Fruit fly (Drosophila melanogaster) whole organism, embryonic: Measurements from ENCODE around the gene CG10435.

Experiments
- Ada2b ChIP-seq: fragments of 200-800 bp; sonication (Bioruptor generic); IDR thresholded peaks from 2 replicates; pipeline ENCODE4 v1.3.6; 2022; ENCODE audit warnings: missing biosample characterization, missing genetic modification characterization
- Atf6 ChIP-seq: fragments of 200-800 bp; sonication (Bioruptor generic); IDR thresholded peaks from 2 replicates; pipeline ENCODE4 v1.3.6; 2022; ENCODE audit warnings: missing biosample characterization, missing genetic modification characterization
- CG10267 ChIP-seq: fragments of 200-800 bp; sonication (Bioruptor generic); optimal IDR thresholded peaks from 2 replicates; lab custom pipeline; 2018; ENCODE audit warnings: missing biosample characterization, mild to moderate bottlenecking, missing genetic modification characterization, moderate library complexity
- CG11723 ChIP-seq: fragments of 200-800 bp; sonication (Bioruptor generic); optimal IDR thresholded peaks from 2 replicates; lab custom pipeline; 2017; ENCODE audit warnings: missing biosample characterization, mild to moderate bottlenecking, missing genetic modification characterization
- CG12299 ChIP-seq: fragments of 200-800 bp; sonication (Bioruptor generic); optimal IDR thresholded peaks from 2 replicates; lab custom pipeline; 2018; ENCODE audit warnings: missing biosample characterization, mild to moderate bottlenecking, missing genetic modification characterization
- CG14014 ChIP-seq: fragments of 200-800 bp; sonication (Bioruptor generic); IDR thresholded peaks from 2 replicates; pipeline ENCODE4 v1.3.6; 2022; ENCODE audit warnings: missing biosample characterization, missing genetic modification characterization
- CG15073 ChIP-seq: fragments of 200-800 bp; sonication (Bioruptor generic); optimal IDR thresholded peaks from 2 replicates; lab custom pipeline; 2016; ENCODE audit warnings: missing biosample characterization, missing genetic modification characterization
- CG16813 ChIP-seq: fragments of 200-800 bp; sonication (Bioruptor generic); IDR thresholded peaks from 3 replicates; pipeline ENCODE4 v1.3.6; 2022; ENCODE audit warnings: missing biosample characterization, missing genetic modification characterization; ENCODE audit not compliant: partially characterized antibody
- CG17328 ChIP-seq: fragments of 200-800 bp; sonication (Bioruptor generic); IDR thresholded peaks from 2 replicates; pipeline ENCODE4 v1.3.6; 2022; ENCODE audit warnings: missing biosample characterization, missing genetic modification characterization
- CG17359 ChIP-seq: fragments of 200-800 bp; sonication (Bioruptor generic); optimal IDR thresholded peaks from 3 replicates; lab custom pipeline; 2018; ENCODE audit warnings: missing biosample characterization, mild to moderate bottlenecking, missing genetic modification characterization, moderate library complexity
- CG32532 ChIP-seq: fragments of 200-800 bp; sonication (Bioruptor generic); IDR thresholded peaks from 2 replicates; pipeline ENCODE4 v1.3.6; 2022; ENCODE audit warnings: missing biosample characterization, missing genetic modification characterization
- CG7745 ChIP-seq: fragments of 200-800 bp; sonication (Bioruptor generic); optimal IDR thresholded peaks from 2 replicates; lab custom pipeline; 2018; ENCODE audit warnings: missing biosample characterization, mild to moderate bottlenecking, missing genetic modification characterization, moderate library complexity
- Camta ChIP-seq: fragments of 200-800 bp; sonication (Bioruptor generic); optimal IDR thresholded peaks from 2 replicates; lab custom pipeline; 2016; ENCODE audit warnings: missing biosample characterization, missing genetic modification characterization
- D ChIP-seq, 2 experiments: fragments of 200-800 bp in 1 of 2; fragments of >200 bp in 1 of 2; sonication (Bioruptor generic) in 1 of 2; optimal IDR thresholded peaks; 2 replicates in 1 of 2; 3 replicates in 1 of 2; lab custom pipeline; 2017; ENCODE audit warnings: mild to moderate bottlenecking in 1 of 2, missing biosample characterization in 1 of 2, missing genetic modification characterization in 1 of 2, missing genetic modification reagents in 1 of 2
- Dek ChIP-seq: fragments of 200-800 bp; sonication (Bioruptor generic); optimal IDR thresholded peaks from 3 replicates; lab custom pipeline; 2019; ENCODE audit warnings: missing biosample characterization, mild to moderate bottlenecking, missing genetic modification characterization, moderate library complexity
- Dp ChIP-seq: fragments of 200-800 bp; sonication (Bioruptor generic); optimal IDR thresholded peaks from 2 replicates; lab custom pipeline; 2018; ENCODE audit warnings: missing biosample characterization, mild to moderate bottlenecking, missing genetic modification characterization, moderate library complexity
- Drgx ChIP-seq: fragments of 200-800 bp; sonication (Bioruptor generic); IDR thresholded peaks from 2 replicates; pipeline ENCODE4 v1.3.6; 2022; ENCODE audit warnings: missing biosample characterization, missing genetic modification characterization
- Ets97D ChIP-seq: fragments of 200-800 bp; sonication (Bioruptor generic); optimal IDR thresholded peaks from 3 replicates; lab custom pipeline; 2016; ENCODE audit warnings: missing biosample characterization, missing genetic modification characterization
- Fer3 ChIP-seq: fragments of 200-800 bp; sonication (Bioruptor generic); optimal IDR thresholded peaks from 2 replicates; lab custom pipeline; 2018; ENCODE audit warnings: missing biosample characterization, mild to moderate bottlenecking, missing genetic modification characterization, moderate library complexity
- HLHmδ ChIP-seq: fragments of 200-800 bp; sonication (Bioruptor generic); optimal IDR thresholded peaks from 2 replicates; lab custom pipeline; 2018; ENCODE audit warnings: missing biosample characterization, mild to moderate bottlenecking, missing genetic modification characterization, moderate library complexity
- Hand ChIP-seq: fragments of 200-800 bp; sonication (Bioruptor generic); optimal IDR thresholded peaks from 2 replicates; lab custom pipeline; 2017; ENCODE audit warnings: mild to moderate bottlenecking, missing biosample characterization, missing genetic modification reagents, missing genetic modification characterization
- Kr ChIP-seq: fragments of 200-800 bp; sonication (Bioruptor generic); optimal IDR thresholded peaks from 2 replicates; lab custom pipeline; 2017; ENCODE audit warnings: missing biosample characterization, mild to moderate bottlenecking, missing genetic modification characterization
- Lim3 ChIP-seq: fragments of 200-800 bp; sonication (Bioruptor generic); IDR thresholded peaks from 2 replicates; pipeline ENCODE4 v1.3.6; 2022; ENCODE audit warnings: missing biosample characterization, missing genetic modification characterization
- MESR4 ChIP-seq: fragments of 200-800 bp; sonication (Bioruptor generic); optimal IDR thresholded peaks from 2 replicates; lab custom pipeline; 2018; ENCODE audit warnings: missing biosample characterization, mild to moderate bottlenecking, missing genetic modification characterization, moderate library complexity
- MTF-1 ChIP-seq: fragments of 200-800 bp; sonication (Bioruptor generic); optimal IDR thresholded peaks from 2 replicates; lab custom pipeline; 2018; ENCODE audit warnings: missing biosample characterization, mild to moderate bottlenecking, missing genetic modification characterization, borderline replicate concordance
- Oli ChIP-seq: fragments of 200-800 bp; sonication (Bioruptor generic); optimal IDR thresholded peaks from 2 replicates; lab custom pipeline; 2018; ENCODE audit warnings: missing biosample characterization, mild to moderate bottlenecking, missing genetic modification characterization, moderate library complexity
- Side ChIP-seq: fragments of 200-800 bp; sonication (Bioruptor generic); optimal IDR thresholded peaks from 2 replicates; lab custom pipeline; 2016; ENCODE audit warnings: missing biosample characterization, missing genetic modification characterization
- Sin3A ChIP-seq: fragments of >200 bp; optimal IDR thresholded peaks from 2 replicates; lab custom pipeline; 2018
- YL-1 ChIP-seq: fragments of 200-800 bp; sonication (Bioruptor generic); optimal IDR thresholded peaks from 3 replicates; lab custom pipeline; 2017; ENCODE audit warnings: missing biosample characterization, mild to moderate bottlenecking, missing genetic modification characterization
- ac ChIP-seq: fragments of 200-800 bp; sonication (Bioruptor generic); optimal IDR thresholded peaks from 3 replicates; lab custom pipeline; 2017; ENCODE audit warnings: missing biosample characterization, mild to moderate bottlenecking, missing genetic modification characterization
- aop ChIP-seq: fragments of 200-800 bp; sonication (Bioruptor generic); IDR thresholded peaks from 2 replicates; pipeline ENCODE4 v1.3.6; 2022; ENCODE audit warnings: missing biosample characterization, missing genetic modification characterization
- ase ChIP-seq: fragments of 200-800 bp; sonication (Bioruptor generic); IDR thresholded peaks from 3 replicates; pipeline ENCODE4 v1.3.6; 2022; ENCODE audit warnings: missing biosample characterization, missing genetic modification characterization
- az2 ChIP-seq: fragments of 200-800 bp; sonication (Bioruptor generic); optimal IDR thresholded peaks from 3 replicates; lab custom pipeline; 2016; ENCODE audit warnings: missing biosample characterization, missing genetic modification characterization
- cas ChIP-seq: fragments of 200-800 bp; sonication (Bioruptor generic); IDR thresholded peaks from 2 replicates; pipeline ENCODE4 v1.3.6; 2022; ENCODE audit warnings: missing biosample characterization, missing genetic modification characterization
- cg ChIP-seq: fragments of 200-800 bp; sonication (Bioruptor generic); optimal IDR thresholded peaks from 3 replicates; lab custom pipeline; 2019; ENCODE audit warnings: missing biosample characterization, mild to moderate bottlenecking, missing genetic modification characterization, moderate library complexity
- eve ChIP-seq, 2 experiments: fragments of >200 bp; optimal IDR thresholded peaks; 2 replicates each; lab custom pipeline; 2017; ENCODE audit warnings: missing biosample characterization in 2 of 2, missing genetic modification characterization in 2 of 2
- gcm ChIP-seq: fragments of 200-800 bp; sonication (Bioruptor generic); optimal IDR thresholded peaks from 2 replicates; lab custom pipeline; 2019; ENCODE audit warnings: missing biosample characterization, mild to moderate bottlenecking, missing genetic modification characterization, moderate library complexity
- gcm2 ChIP-seq: fragments of 200-800 bp; sonication (Bioruptor generic); optimal IDR thresholded peaks from 2 replicates; lab custom pipeline; 2016; ENCODE audit warnings: missing biosample characterization, missing genetic modification characterization
- gem ChIP-seq: fragments of 200-800 bp; sonication (Bioruptor generic); optimal IDR thresholded peaks from 2 replicates; lab custom pipeline; 2019; ENCODE audit warnings: missing biosample characterization, mild to moderate bottlenecking, missing genetic modification characterization, moderate library complexity
- ham ChIP-seq: fragments of 200-800 bp; sonication (Bioruptor generic); IDR thresholded peaks from 2 replicates; pipeline ENCODE4 v1.3.6; 2022; ENCODE audit warnings: missing biosample characterization, missing genetic modification characterization
- inv ChIP-seq: fragments of 200-800 bp; sonication (Bioruptor generic); IDR thresholded peaks from 2 replicates; pipeline ENCODE4 v1.3.6; 2022; ENCODE audit warnings: missing biosample characterization, missing genetic modification characterization; ENCODE audit not compliant: partially characterized antibody
- jumu ChIP-seq: fragments of 200-800 bp; sonication (Bioruptor generic); optimal IDR thresholded peaks from 3 replicates; lab custom pipeline; 2016; ENCODE audit warnings: missing biosample characterization, missing genetic modification characterization
- kah ChIP-seq: fragments of 200-800 bp; sonication (Bioruptor generic); optimal IDR thresholded peaks from 2 replicates; lab custom pipeline; 2018; ENCODE audit warnings: missing biosample characterization, mild to moderate bottlenecking, missing genetic modification characterization
- pita ChIP-seq: fragments of 200-800 bp; sonication (Bioruptor generic); optimal IDR thresholded peaks from 2 replicates; lab custom pipeline; 2017; ENCODE audit warnings: missing biosample characterization, mild to moderate bottlenecking, missing genetic modification characterization
- prd ChIP-seq, 3 experiments: fragments of >200 bp in 2 of 3; fragments of 200-800 bp in 1 of 3; sonication (Bioruptor generic) in 1 of 3; optimal IDR thresholded peaks in 2 of 3; IDR thresholded peaks in 1 of 3; 2 replicates in 2 of 3; 3 replicates in 1 of 3; pipeline versions ENCODE4 v1.3.6 to Lab custom; 2017 to 2022; ENCODE audit warnings: missing biosample characterization in 1 of 3, missing genetic modification characterization in 1 of 3
- seq ChIP-seq: fragments of 200-800 bp; sonication (Bioruptor generic); IDR thresholded peaks from 2 replicates; pipeline ENCODE4 v1.3.6; 2022; ENCODE audit warnings: missing biosample characterization, missing genetic modification characterization
- sisA ChIP-seq: fragments of 200-800 bp; sonication (Bioruptor generic); IDR thresholded peaks from 2 replicates; pipeline ENCODE4 v1.3.6; 2022; ENCODE audit warnings: missing biosample characterization, missing genetic modification characterization
- tll ChIP-seq, 2 experiments: fragments of 200-800 bp in 1 of 2; fragments of >200 bp in 1 of 2; sonication (Bioruptor generic) in 1 of 2; optimal IDR thresholded peaks; 2 replicates each; lab custom pipeline; 2017 to 2019; ENCODE audit warnings: missing biosample characterization in 2 of 2, missing genetic modification characterization in 2 of 2, mild to moderate bottlenecking in 1 of 2, moderate library complexity in 1 of 2
- z ChIP-seq: fragments of 200-800 bp; sonication (Bioruptor generic); IDR thresholded peaks from 3 replicates; pipeline ENCODE4 v1.3.6; 2022; ENCODE audit warnings: missing biosample characterization, missing genetic modification characterization

The CG10435 gene

dm6 chr3R:8001074-8001669 lies 11.8 kb downstream of the CG10435 start, which contains the start of the genes Kmn2 and CG2698 (continued):
- TF ChIP-seq Oli (tag; lab: Kevin White, UChicago) (peak; percentile 95), eve (GFP tag; optimal IDR thresholded peaks at IDR 0.05; lab: Kevin White, UChicago) (no peak), tll (GFP tag; optimal IDR thresholded peaks at IDR 0.05; lab: Kevin White, UChicago) (peak; percentile 37 to 41), Ada2b (GFP tag; lab: Robert Waterston, UW) (peak; percentile 96), gcm (GFP tag; lab: Kevin White, UChicago) (peak; percentile 93), HLHmδ (no peak), Drgx (GFP tag; lab: Robert Waterston, UW) (peak; percentile 96), Camta (peak; percentile 66), inv (GFP tag; lab: Robert Waterston, UW) (peak; percentile 42; the same call in 1 of the 2 replicates), aop (GFP tag; lab: Robert Waterston, UW) (peak; percentile 87), Side (peak; percentile 70), ase (GFP tag; lab: Robert Waterston, UW) (peak; percentile 97), gcm2 (peak; percentile 73), Ets97D (GFP tag; lab: Kevin White, UChicago) (peak; percentile 60), ham (GFP tag; lab: Robert Waterston, UW) (peak; percentile 92), z (GFP tag; lab: Robert Waterston, UW) (peak; percentile 69; the same call in 2 of the 3 replicates), Kr (no peak), CG17359 (tag; lab: Kevin White, UChicago) (peak; percentile 96), Fer3 (tag; lab: Kevin White, UChicago) (peak; percentile 96), az2 (GFP tag; lab: Kevin White, UChicago) (peak; percentile 96), CG11723 (peak; percentile 86), jumu (GFP tag; lab: Kevin White, UChicago) (peak; percentile 79), Sin3A (lab: Kevin White, UChicago) (peak; percentile 55), Hand (GFP tag; lab: Kevin White, UChicago) (peak; percentile 88), CG14014 (GFP tag; lab: Robert Waterston, UW) (peak; percentile 97), MTF-1 (GFP tag; lab: Kevin White, UChicago) (peak; percentile 88), pita (no peak), sisA (GFP tag; lab: Robert Waterston, UW) (peak; percentile 98), CG15073 (GFP tag; lab: Kevin White, UChicago) (peak; percentile 75), kah (GFP tag; lab: Kevin White, UChicago) (peak; percentile 82), CG17328 (GFP tag; lab: Robert Waterston, UW) (peak; percentile 98), gem (tag; lab: Kevin White, UChicago) (peak; percentile 97), Lim3 (peak; percentile 96), cas (peak; percentile 96), prd (optimal IDR thresholded peaks at IDR 0.05; lab: Kevin White, UChicago) (no peak), prd (GFP tag; IDR thresholded peaks at IDR 0.05; lab: Robert Waterston, UW) (peak; percentile 99), YL-1 (GFP tag; lab: Kevin White, UChicago) (peak; percentile 94), CG32532 (GFP tag; lab: Robert Waterston, UW) (peak; percentile 98), CG7745 (tag; lab: Kevin White, UChicago) (peak; percentile 22), MESR4 (no peak), ac (GFP tag; lab: Kevin White, UChicago) (peak; percentile 80), seq (GFP tag; lab: Robert Waterston, UW) (peak; percentile 97), CG12299 (tag; lab: Kevin White, UChicago) (peak; percentile 89), D (optimal IDR thresholded peaks at IDR 0.05; lab: Kevin White, UChicago) (no peak), D (GFP tag; optimal IDR thresholded peaks at IDR 0.05; lab: Kevin White, UChicago) (peak; percentile 91), CG16813 (peak; percentile 40; the same call in 2 of the 3 replicates), Dek (peak; percentile 95), Dp (GFP tag; lab: Kevin White, UChicago) (peak; percentile 75), CG10267 (tag; lab: Kevin White, UChicago) (peak; percentile 100), Atf6 (GFP tag; lab: Robert Waterston, UW) (peak; percentile 97), cg (GFP tag; lab: Kevin White, UChicago) (no peak)
